Worm (Caenorhabditis elegans): Measurements from ENCODE around the gene ZK688.11.

ZK688.11 gene

DNA sequence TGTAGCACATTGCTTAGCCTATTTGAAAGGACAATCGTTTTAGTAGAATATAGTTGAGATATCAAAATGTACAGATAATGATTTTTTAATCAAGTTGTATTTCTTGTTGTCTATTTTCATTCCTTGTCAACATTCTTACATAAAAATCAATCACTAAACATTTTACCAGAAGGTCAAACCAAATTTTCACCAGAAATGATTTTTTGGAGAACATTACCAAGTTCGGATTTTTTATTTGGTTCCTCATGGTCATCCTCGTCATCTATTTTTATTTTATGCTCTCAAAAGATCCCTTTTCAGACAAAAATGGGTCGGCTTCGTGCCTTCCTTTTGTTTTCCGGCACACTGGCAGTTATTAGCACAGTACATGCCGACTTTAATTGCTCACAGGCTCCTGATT, 11.3 kb downstream of the ZK688.11 start, which contains the start of gene tyr-1:
Gene tyr-1 (plus strand): TSS at position 301 of the 400 bp plus-strand sequence.
- TF ChIP-seq ekl-4 (GFP tag; IDR thresholded peaks at IDR 0.05) (no peak), ztf-26 (tag; optimal IDR thresholded peaks at IDR 0.05) (no peak)

DNA sequence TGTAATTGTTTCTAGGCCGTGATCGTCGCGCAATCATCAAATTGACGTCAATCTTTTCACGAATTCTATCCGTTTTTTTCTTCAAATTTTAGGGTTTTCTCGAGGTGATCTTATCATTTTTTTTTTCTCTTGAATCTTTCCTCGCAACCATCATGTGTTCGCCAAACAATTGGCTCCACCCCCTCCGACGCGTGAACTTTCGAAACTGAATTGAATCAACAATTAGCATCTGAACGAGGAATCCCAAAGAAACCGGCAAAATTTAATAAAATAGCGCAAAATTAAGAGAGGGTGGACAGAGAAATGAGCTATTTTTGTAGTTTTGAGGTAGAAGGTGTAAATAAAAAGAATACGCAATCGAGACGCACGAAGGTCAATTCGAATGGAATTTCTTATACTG, 12.0 kb downstream of the ZK688.11 start:
- TF ChIP-seq lin-54 (GFP tag; optimal IDR thresholded peaks at IDR 0.05), result no peak
- no peak for TF ChIP-seq ets-4 (GFP tag; optimal IDR thresholded peaks at IDR 0.05)
- TF ChIP-seq F57C9.4 (tag; optimal IDR thresholded peaks at IDR 0.05), result no peak
- no peak for TF ChIP-seq attf-5 (GFP tag; optimal IDR thresholded peaks at IDR 0.05)
- TF ChIP-seq attf-3 (GFP tag; conservative IDR thresholded peaks at IDR 0.05), result no peak
- TF ChIP-seq lin-26 (GFP tag; IDR thresholded peaks at IDR 0.05), result peak; percentile 34; the same call in 1 of the 2 replicates
- no peak for TF ChIP-seq pbrm-1 (GFP tag; IDR thresholded peaks at IDR 0.05)
- TF ChIP-seq F57A8.1 (GFP tag; optimal IDR thresholded peaks at IDR 0.05), result no peak
- TF ChIP-seq somi-1 (GFP tag; optimal IDR thresholded peaks at IDR 0.05), result peak; percentile 5
- TF ChIP-seq lin-40 (tag; optimal IDR thresholded peaks at IDR 0.05), result peak; percentile 31
- TF ChIP-seq attf-6 (GFP tag; IDR thresholded peaks at IDR 0.05), result no peak
- TF ChIP-seq madf-6 (GFP tag; IDR thresholded peaks at IDR 0.05), result no peak
- no peak for TF ChIP-seq mel-28 (tag; optimal IDR thresholded peaks at IDR 0.05; ENCODE audit: borderline replicate concordance)
- TF ChIP-seq athp-1 (tag; optimal IDR thresholded peaks at IDR 0.05), result no peak
- TF ChIP-seq ztf-18 (tag; optimal IDR thresholded peaks at IDR 0.05), result no peak

DNA sequence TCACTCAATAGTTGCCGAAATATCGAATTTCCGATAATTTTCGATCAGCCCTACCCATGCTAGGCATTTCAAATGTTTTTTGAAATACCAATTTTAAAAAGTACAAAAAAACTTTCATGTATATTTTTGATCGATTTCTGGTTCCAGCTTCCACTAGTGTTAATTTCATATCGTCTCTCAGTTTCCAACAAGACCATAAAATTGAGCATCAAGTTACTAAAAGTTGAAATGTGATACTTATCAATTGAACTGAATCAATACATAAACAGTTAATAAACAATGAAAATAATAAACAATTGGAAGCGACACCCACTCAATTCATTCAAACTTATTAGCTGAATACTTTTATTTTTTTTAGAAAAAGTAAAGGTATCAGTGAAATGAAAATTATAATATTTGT, 18.6 kb downstream of the ZK688.11 start, which contains the start of gene cup-4:
Gene cup-4 (plus strand): TSS at position 301 of the 400 bp plus-strand sequence.
- TF ChIP-seq F55B11.4 (tag; optimal IDR thresholded peaks at IDR 0.05; ENCODE audit: borderline replicate concordance, insufficient read depth), result no peak
- TF ChIP-seq snpc-1.3 (tag; optimal IDR thresholded peaks at IDR 0.05; ENCODE audit: insufficient read depth), result no peak
- TF ChIP-seq B0019.2 (GFP tag; conservative IDR thresholded peaks at IDR 0.05), result no peak
- no peak for TF ChIP-seq rec-8 (tag; optimal IDR thresholded peaks at IDR 0.05)
- TF ChIP-seq F39B2.1 (GFP tag; IDR thresholded peaks at IDR 0.05), result no peak
- no peak for TF ChIP-seq let-607 (tag; optimal IDR thresholded peaks at IDR 0.05)
- TF ChIP-seq F22D6.2 (tag; optimal IDR thresholded peaks at IDR 0.05), result no peak
- no peak for TF ChIP-seq ama-1 (optimal IDR thresholded peaks at IDR 0.05)
- no peak for TF ChIP-seq ama-1 (GFP tag; optimal IDR thresholded peaks at IDR 0.05)
- no peak for TF ChIP-seq let-526 (GFP tag; IDR thresholded peaks at IDR 0.05)
- TF ChIP-seq ceh-27 (GFP tag; optimal IDR thresholded peaks at IDR 0.05), result no peak
- TF ChIP-seq sdz-38 (tag; optimal IDR thresholded peaks at IDR 0.05), result no peak
- no peak for TF ChIP-seq egrh-3 (GFP tag; IDR thresholded peaks at IDR 0.05)
- TF ChIP-seq Y79H2A.3 (GFP tag; conservative IDR thresholded peaks at IDR 0.05), result no peak

DNA sequence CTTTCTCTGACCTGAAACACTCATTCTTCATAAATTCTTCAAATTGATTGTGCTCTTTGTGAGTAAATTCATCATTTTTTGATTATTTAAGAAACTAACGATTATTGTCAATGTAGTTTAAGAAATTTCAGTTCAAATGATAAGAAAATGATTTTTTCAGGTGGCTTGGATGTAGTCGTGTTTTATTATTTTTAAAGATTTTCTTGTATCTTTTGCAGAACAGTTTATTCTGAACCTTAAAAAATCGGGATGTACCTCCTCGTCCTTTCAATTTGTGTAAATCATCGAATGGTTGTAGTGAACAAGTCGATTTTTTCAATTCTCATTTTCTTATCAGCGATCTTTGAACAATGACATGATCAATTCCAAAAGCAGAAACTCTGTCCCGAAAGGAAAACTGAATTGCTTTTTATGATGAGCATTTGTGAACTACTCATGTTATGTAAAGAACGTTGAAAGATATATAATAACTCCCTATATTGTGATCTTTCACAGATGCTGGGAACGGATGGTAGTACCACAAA, 19.5 kb downstream of the ZK688.11 start, which contains the start of gene slc-17.3:
Gene slc-17.3 (minus strand): TSS at position 51 of the 524 bp plus-strand sequence.
- TF ChIP-seq ceh-40 (GFP tag; IDR thresholded peaks at IDR 0.05) (no peak), nhr-80 (tag; optimal IDR thresholded peaks at IDR 0.05) (peak; percentile 61)
